Fruit fly (Drosophila melanogaster) Kc167 (cell line): ENCODE data around the gene CG7017.

Source experiments
- Myc ChIP-seq: fragments of >200 bp; optimal IDR thresholded peaks from 2 replicates; lab custom pipeline; 2017; ENCODE audit warnings: missing external identifiers
- Sin3A ChIP-seq: fragments of >200 bp; optimal IDR thresholded peaks from 2 replicates; lab custom pipeline; 2018; ENCODE audit warnings: missing external identifiers
- h ChIP-seq: fragments of >200 bp; optimal IDR thresholded peaks from 3 replicates; lab custom pipeline; 2018; ENCODE audit warnings: missing external identifiers
- psq ChIP-seq: fragments of >200 bp; optimal IDR thresholded peaks from 2 replicates; lab custom pipeline; 2017; ENCODE audit warnings: missing external identifiers
- ttk ChIP-seq: sonication (Bioruptor generic); optimal IDR thresholded peaks from 2 replicates; lab custom pipeline; 2017; ENCODE audit warnings: missing external identifiers

- no peak for TF ChIP-seq ttk (lab: Kevin White, UChicago)
- TF ChIP-seq h (lab: Kevin White, UChicago), result no peak
- no peak for TF ChIP-seq psq (lab: Kevin White, UChicago)
- TF ChIP-seq Sin3A (lab: Kevin White, UChicago), result no peak
- TF ChIP-seq Myc (lab: Kevin White, UChicago), result no peak
Observed at dm6 chr3L:20203587-20203986, 8.3 kb downstream of the CG7017 start, which contains the start of gene CG7298.
